Worm (Caenorhabditis elegans): Measurements from ENCODE around the gene K02F6.8.
"Not testable (repeated sequence)": the region's sequence is repeated elsewhere in the genome, so short reads cannot be mapped to it uniquely, and the experiment has no call there.

Gene K02F6.8

DNA sequence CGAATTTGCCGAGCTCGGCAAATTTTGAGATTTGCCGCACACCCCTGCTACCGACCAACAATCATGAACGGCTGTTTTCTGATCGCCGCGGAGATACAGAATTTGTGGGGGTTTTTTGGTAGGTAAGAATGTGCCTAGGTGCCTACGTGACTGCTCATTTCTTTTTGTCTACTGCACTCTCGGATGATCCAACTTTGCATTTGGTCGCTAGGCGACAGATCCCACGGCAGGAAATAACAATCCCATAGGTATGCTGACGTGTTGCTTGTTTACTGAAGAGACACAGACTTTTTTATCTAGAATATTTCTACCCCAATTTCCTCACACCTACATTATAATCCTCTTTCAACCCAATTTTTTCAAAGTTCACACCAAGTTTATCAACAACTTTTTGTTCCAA is at the start of gene K02F6.8:
K02F6.8 (minus strand) TSS at position 101 of the 400 bp plus-strand sequence.
- TF ChIP-seq T22C8.4 (GFP tag; IDR thresholded peaks at IDR 0.05); med-1 (GFP tag; optimal IDR thresholded peaks at IDR 0.05; ENCODE audit: insufficient read depth); tab-1 (GFP tag; IDR thresholded peaks at IDR 0.05): not testable (repeated sequence)

DNA sequence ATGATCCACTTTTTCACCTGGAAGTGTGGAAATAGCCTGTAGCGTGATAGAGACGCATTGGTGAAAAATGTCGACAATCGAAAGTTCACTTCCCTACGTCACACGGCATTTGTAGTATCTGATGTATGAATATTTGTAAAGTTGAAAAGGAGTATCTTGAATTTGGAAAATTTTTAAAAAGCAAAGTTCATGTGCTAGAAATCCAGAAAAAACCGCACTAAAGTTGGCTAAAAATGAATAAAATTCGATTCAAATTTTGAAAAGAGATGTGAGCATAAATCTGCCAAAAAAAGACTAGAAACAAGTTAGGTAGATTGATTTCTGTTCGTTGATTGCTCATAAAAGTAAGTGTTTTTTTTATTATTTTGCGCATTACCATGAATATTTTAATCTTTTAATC is 48.2 kb upstream of the K02F6.8 start, which contains the start of gene sri-74:
sri-74 (minus strand) TSS at position 101 of the 400 bp plus-strand sequence.
- TF ChIP-seq ztf-29 (GFP tag; IDR thresholded peaks at IDR 0.05) (no peak), med-1 (GFP tag; optimal IDR thresholded peaks at IDR 0.05; ENCODE audit: insufficient read depth) (no peak), flt-1 (GFP tag; IDR thresholded peaks at IDR 0.05) (no peak), ref-1 (GFP tag; conservative IDR thresholded peaks at IDR 0.05) (no peak)

DNA sequence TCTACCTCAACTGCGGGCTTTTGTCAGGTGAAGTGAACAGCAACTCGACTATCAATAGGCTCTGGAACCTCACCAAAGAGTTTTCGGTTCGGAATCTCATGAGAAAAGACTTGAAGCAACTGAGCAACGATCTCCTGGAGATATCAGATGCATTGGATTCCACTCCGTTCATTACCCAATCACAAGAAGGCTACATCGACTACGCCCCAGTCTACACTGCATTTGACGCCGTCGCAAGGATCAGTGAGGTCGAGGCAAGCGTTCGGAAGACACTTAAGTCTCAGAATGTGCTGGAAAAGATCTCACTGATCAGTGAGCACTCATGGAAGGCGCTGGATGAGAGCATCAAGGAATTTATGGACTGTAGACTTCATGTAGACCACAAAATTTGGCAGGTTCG is 43.4 kb upstream of the K02F6.8 start:
- TF ChIP-seq ztf-23 (GFP tag; IDR thresholded peaks at IDR 0.05) (no peak), flt-1 (GFP tag; IDR thresholded peaks at IDR 0.05) (no peak), ztf-29 (GFP tag; IDR thresholded peaks at IDR 0.05) (no peak), klf-2 (GFP tag; conservative IDR thresholded peaks at IDR 0.05) (no peak), med-1 (GFP tag; optimal IDR thresholded peaks at IDR 0.05; ENCODE audit: insufficient read depth) (no peak), ref-1 (GFP tag; conservative IDR thresholded peaks at IDR 0.05) (no peak), tab-1 (GFP tag; IDR thresholded peaks at IDR 0.05) (no peak), T22C8.4 (GFP tag; IDR thresholded peaks at IDR 0.05) (no peak), cog-1 (tag; optimal IDR thresholded peaks at IDR 0.05) (no peak)

DNA sequence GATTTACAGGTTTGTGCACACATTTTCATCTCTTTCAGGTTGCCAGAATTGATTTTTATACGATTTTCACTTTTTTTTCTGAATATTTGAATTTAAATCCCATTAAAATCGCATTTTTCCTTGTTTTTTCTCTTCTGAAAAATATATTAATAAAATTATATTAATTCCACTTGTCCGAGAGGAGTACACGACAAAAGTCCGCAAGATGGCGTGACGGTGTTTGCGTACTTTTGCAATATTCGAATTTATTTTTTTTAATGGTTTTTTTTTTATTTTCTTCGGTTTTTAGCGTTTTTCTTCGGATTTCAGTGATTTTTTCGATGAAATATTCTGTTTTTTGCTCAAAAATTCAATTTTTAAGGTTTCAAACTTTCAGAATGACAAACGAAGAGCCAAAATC is 30.0 kb upstream of the K02F6.8 start, which contains the start of gene usp-39:
usp-39 (plus strand) TSS at position 377 of the 400 bp plus-strand sequence.
- TF ChIP-seq T22C8.4 (GFP tag; IDR thresholded peaks at IDR 0.05) (no peak), tab-1 (GFP tag; IDR thresholded peaks at IDR 0.05) (no peak), cog-1 (tag; optimal IDR thresholded peaks at IDR 0.05) (peak; percentile 49)

DNA sequence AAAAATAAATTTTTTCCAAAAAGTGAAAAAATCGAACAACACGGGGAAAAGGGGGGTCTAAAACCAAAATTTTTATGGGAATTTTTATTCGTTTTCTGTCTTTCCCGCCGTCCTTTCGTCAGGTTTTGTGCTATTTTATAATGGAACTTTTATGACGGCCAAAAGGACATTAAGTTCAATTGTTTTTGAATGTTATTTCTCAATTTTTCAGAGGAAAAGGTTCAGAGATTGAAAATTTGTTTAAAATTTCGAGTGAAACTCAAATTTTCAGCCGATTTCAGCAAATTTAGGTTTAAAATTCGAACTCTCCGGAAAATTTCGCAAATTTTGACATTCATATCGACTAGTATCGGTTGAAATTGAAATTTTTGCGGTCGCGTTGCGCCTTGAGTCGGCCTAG is 29.1 kb upstream of the K02F6.8 start, which contains the start of gene nep-18:
nep-18 (minus strand) TSS at position 101 of the 400 bp plus-strand sequence.
- no peak for TF ChIP-seq med-1 (GFP tag; optimal IDR thresholded peaks at IDR 0.05; ENCODE audit: insufficient read depth)
- no peak for TF ChIP-seq ref-1 (GFP tag; conservative IDR thresholded peaks at IDR 0.05)
- TF ChIP-seq T22C8.4 (GFP tag; IDR thresholded peaks at IDR 0.05): no peak
- no peak for TF ChIP-seq klf-2 (GFP tag; conservative IDR thresholded peaks at IDR 0.05)
- TF ChIP-seq flt-1 (GFP tag; IDR thresholded peaks at IDR 0.05): no peak

DNA sequence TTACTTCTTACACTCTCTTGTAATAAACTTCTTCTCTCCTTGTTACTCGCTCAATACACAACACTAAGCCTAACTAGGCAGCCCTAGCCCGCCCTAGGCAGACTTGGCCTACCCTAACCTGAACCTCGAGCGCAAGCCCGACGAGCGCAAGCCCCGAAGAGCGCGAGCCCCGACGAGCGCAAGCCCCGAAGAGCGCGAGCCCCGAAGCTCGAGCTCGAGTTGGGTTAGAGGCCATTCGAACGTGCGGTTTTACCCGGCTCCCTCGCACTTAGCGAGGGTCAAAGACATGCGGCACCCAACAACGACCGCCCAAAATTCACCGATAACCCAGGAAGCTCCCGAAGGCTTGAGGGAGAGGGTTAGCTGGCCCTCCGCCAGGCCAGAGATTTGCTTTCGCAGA is 21.5 kb upstream of the K02F6.8 start:
- peak; percentile 33; the same call in 1 of the 2 replicates for TF ChIP-seq ztf-29 (GFP tag; IDR thresholded peaks at IDR 0.05)
- TF ChIP-seq flt-1 (GFP tag; IDR thresholded peaks at IDR 0.05): peak; percentile 39; the same call in 1 of the 2 replicates

DNA sequence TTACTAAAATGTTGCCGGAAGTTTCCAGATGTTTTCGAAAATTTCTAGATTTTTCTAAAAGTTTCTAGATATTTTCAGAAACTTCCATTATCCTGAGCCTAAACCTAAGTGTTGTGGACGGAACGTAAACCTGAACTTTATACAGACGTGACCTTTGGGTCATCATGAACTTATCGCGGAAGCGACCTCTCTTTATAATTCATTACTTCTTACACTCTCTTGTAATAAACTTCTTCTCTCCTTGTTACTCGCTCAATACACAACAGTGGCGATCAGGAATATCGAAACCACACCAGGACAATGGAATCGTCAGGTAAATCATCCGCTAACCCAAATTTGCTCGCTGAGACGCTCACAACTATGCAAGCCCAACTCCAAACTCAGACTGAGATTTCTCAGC is 18.8 kb upstream of the K02F6.8 start, which contains the start of gene K02F6.1:
K02F6.1 (plus strand) TSS at position 301 of the 400 bp plus-strand sequence.
- TF ChIP-seq klf-2 (GFP tag; conservative IDR thresholded peaks at IDR 0.05); flt-1 (GFP tag; IDR thresholded peaks at IDR 0.05); ztf-23 (GFP tag; IDR thresholded peaks at IDR 0.05): not testable (repeated sequence)

DNA sequence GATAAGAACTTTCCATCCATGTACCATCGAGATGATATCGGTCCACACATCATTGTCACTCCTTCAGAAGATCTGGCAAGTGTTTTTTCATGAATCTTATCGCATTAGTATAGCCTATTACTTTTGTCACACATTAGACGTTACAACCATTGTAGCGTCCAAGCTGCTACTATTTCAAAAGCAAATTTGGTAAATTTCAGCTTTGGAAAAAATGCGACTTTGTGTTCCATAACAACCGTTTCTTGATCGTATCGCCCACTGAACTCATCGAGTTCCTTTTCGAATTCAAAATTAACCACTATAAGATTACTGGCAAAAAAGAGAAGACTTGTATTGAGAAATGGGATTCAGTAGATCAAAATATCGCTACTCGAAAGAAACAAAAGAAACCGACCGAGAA is 18.2 kb upstream of the K02F6.8 start:
- TF ChIP-seq cog-1 (tag; optimal IDR thresholded peaks at IDR 0.05) (no peak), med-1 (GFP tag; optimal IDR thresholded peaks at IDR 0.05; ENCODE audit: insufficient read depth) (no peak), T22C8.4 (GFP tag; IDR thresholded peaks at IDR 0.05) (no peak), klf-2 (GFP tag; conservative IDR thresholded peaks at IDR 0.05) (no peak), ztf-29 (GFP tag; IDR thresholded peaks at IDR 0.05) (no peak), flt-1 (GFP tag; IDR thresholded peaks at IDR 0.05) (no peak), tab-1 (GFP tag; IDR thresholded peaks at IDR 0.05) (no peak)

DNA sequence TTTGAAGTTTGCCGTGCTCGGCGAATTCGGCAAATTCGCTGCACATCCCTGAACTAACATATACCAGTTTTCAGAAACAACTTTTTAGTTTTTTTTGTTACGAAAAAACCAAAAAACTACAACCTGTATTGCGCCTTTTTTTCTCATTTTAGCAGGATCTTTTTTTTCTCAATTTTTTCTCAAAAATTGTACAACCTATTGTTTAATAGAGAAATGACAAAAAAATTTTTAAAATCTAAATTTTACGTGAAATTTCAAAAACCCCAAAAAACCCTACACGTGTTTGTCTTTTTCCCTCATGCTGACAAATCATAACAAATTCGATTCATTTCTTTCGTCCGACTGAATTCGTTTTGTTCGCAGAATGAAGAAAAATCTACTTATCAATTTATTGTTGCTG is 11.1 kb upstream of the K02F6.8 start, which contains the start of gene K02F6.3:
K02F6.3 (plus strand) TSS at position 301 of the 400 bp plus-strand sequence.
- TF ChIP-seq ztf-23 (GFP tag; IDR thresholded peaks at IDR 0.05) (no peak), ztf-29 (GFP tag; IDR thresholded peaks at IDR 0.05) (no peak), klf-2 (GFP tag; conservative IDR thresholded peaks at IDR 0.05) (no peak), tab-1 (GFP tag; IDR thresholded peaks at IDR 0.05) (no peak), flt-1 (GFP tag; IDR thresholded peaks at IDR 0.05) (no peak), T22C8.4 (GFP tag; IDR thresholded peaks at IDR 0.05) (no peak), med-1 (GFP tag; optimal IDR thresholded peaks at IDR 0.05; ENCODE audit: insufficient read depth) (no peak), ref-1 (GFP tag; conservative IDR thresholded peaks at IDR 0.05) (no peak), cog-1 (tag; optimal IDR thresholded peaks at IDR 0.05) (no peak)

DNA sequence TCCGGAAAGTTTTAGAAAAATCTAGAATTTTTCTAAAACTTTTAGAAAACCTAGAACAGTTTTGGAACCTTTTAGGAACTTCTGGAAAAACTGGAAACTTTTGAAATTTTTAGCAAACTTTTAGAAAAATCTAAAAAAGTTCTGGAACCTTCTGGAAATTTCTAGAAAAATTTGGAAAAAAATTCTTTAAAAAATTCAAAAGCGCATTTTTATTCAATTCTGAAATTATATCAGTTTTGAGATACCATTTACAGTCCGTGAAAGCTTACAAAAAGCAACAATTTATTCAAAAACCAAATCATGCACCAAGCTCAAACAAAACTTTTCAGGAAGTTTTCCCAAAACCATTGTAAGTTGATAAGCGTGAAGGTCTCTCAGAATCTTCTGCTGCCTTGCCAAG is 3.3 kb upstream of the K02F6.8 start, which contains the start of gene K02F6.4:
K02F6.4 (plus strand) TSS at position 301 of the 400 bp plus-strand sequence.
- TF ChIP-seq med-1 (GFP tag; optimal IDR thresholded peaks at IDR 0.05; ENCODE audit: insufficient read depth): no peak
- TF ChIP-seq tab-1 (GFP tag; IDR thresholded peaks at IDR 0.05): no peak
- TF ChIP-seq klf-2 (GFP tag; conservative IDR thresholded peaks at IDR 0.05): no peak
- TF ChIP-seq ztf-23 (GFP tag; IDR thresholded peaks at IDR 0.05): no peak
- no peak for TF ChIP-seq flt-1 (GFP tag; IDR thresholded peaks at IDR 0.05)
- TF ChIP-seq ztf-29 (GFP tag; IDR thresholded peaks at IDR 0.05): no peak
- no peak for TF ChIP-seq ref-1 (GFP tag; conservative IDR thresholded peaks at IDR 0.05)

DNA sequence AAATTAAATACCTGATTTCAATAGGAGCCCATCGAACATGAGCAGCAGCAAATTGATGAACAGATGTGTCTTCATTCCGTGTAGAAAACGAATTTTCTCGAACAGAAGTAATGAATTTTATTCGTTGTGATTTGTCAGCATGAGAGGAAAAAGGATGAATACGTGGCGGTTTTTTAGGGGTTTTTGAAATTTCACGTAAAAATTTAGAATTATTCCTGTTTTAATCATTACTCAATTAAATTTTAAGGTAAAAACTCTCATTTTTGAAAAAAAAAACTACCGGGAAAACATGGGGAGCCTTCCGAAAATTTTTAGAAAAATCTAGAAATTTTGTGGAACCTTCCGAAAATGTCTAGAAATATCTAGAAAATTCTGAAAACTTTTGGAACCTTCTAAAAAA is 2.9 kb upstream of the K02F6.8 start, which contains the start of gene K02F6.7:
K02F6.7 (minus strand) TSS at position 101 of the 400 bp plus-strand sequence.
- TF ChIP-seq ztf-29 (GFP tag; IDR thresholded peaks at IDR 0.05): no peak
- no peak for TF ChIP-seq flt-1 (GFP tag; IDR thresholded peaks at IDR 0.05)
- TF ChIP-seq cog-1 (tag; optimal IDR thresholded peaks at IDR 0.05): no peak
- no peak for TF ChIP-seq med-1 (GFP tag; optimal IDR thresholded peaks at IDR 0.05; ENCODE audit: insufficient read depth)
- no peak for TF ChIP-seq tab-1 (GFP tag; IDR thresholded peaks at IDR 0.05)
- no peak for TF ChIP-seq ref-1 (GFP tag; conservative IDR thresholded peaks at IDR 0.05)
- TF ChIP-seq ztf-23 (GFP tag; IDR thresholded peaks at IDR 0.05): no peak
- no peak for TF ChIP-seq klf-2 (GFP tag; conservative IDR thresholded peaks at IDR 0.05)
- no peak for TF ChIP-seq T22C8.4 (GFP tag; IDR thresholded peaks at IDR 0.05)
